Fruit fly (Drosophila melanogaster) whole organism, embryonic: Measurements from ENCODE around the gene PsGEF.

ENCODE experiments used
- Antp ChIP-seq: fragments of 200-800 bp; sonication (Bioruptor generic); optimal IDR thresholded peaks from 3 replicates; lab custom pipeline; 2016; ENCODE audit warnings: missing biosample characterization, missing genetic modification characterization
- Atf3 ChIP-seq: fragments of 200-800 bp; sonication (Bioruptor generic); optimal IDR thresholded peaks from 3 replicates; lab custom pipeline; 2016; ENCODE audit warnings: missing biosample characterization, missing genetic modification characterization
- B-H2 ChIP-seq: fragments of 200-800 bp; sonication (Bioruptor generic); optimal IDR thresholded peaks from 2 replicates; lab custom pipeline; 2018; ENCODE audit warnings: missing biosample characterization, mild to moderate bottlenecking, missing genetic modification characterization
- CG10959 ChIP-seq: fragments of 200-800 bp; sonication (Bioruptor generic); IDR thresholded peaks from 2 replicates; pipeline ENCODE4 v1.3.6; 2022; ENCODE audit warnings: missing biosample characterization, missing genetic modification characterization
- CG11093 ChIP-seq: fragments of 200-800 bp; sonication (Bioruptor generic); IDR thresholded peaks from 3 replicates; pipeline ENCODE4 v1.3.6; 2022; ENCODE audit warnings: missing biosample characterization, missing genetic modification characterization
- CG12219 ChIP-seq: fragments of 200-800 bp; sonication (Bioruptor generic); optimal IDR thresholded peaks from 3 replicates; lab custom pipeline; 2018; ENCODE audit warnings: missing biosample characterization, mild to moderate bottlenecking, missing genetic modification characterization
- CG12236 ChIP-seq: fragments of 200-800 bp; sonication (Bioruptor generic); optimal IDR thresholded peaks from 2 replicates; lab custom pipeline; 2016; ENCODE audit warnings: missing biosample characterization, missing genetic modification characterization
- CG12659 ChIP-seq: fragments of 200-800 bp; sonication (Bioruptor generic); optimal IDR thresholded peaks from 3 replicates; lab custom pipeline; 2017; ENCODE audit warnings: mild to moderate bottlenecking, missing biosample characterization, missing genetic modification reagents, missing genetic modification characterization
- CG14050 ChIP-seq: fragments of 200-800 bp; sonication (Bioruptor generic); IDR thresholded peaks from 3 replicates; pipeline ENCODE4 v1.3.6; 2022; ENCODE audit warnings: missing biosample characterization, missing genetic modification characterization
- CG15073 ChIP-seq: fragments of 200-800 bp; sonication (Bioruptor generic); optimal IDR thresholded peaks from 2 replicates; lab custom pipeline; 2016; ENCODE audit warnings: missing biosample characterization, missing genetic modification characterization
- CG15601 ChIP-seq: fragments of 200-800 bp; sonication (Bioruptor generic); optimal IDR thresholded peaks from 3 replicates; lab custom pipeline; 2019; ENCODE audit warnings: missing biosample characterization, mild to moderate bottlenecking, missing genetic modification characterization, moderate library complexity
- CG16815 ChIP-seq: fragments of 200-800 bp; sonication (Bioruptor generic); optimal IDR thresholded peaks from 3 replicates; lab custom pipeline; 2017; ENCODE audit warnings: missing biosample characterization, mild to moderate bottlenecking, missing genetic modification characterization
- CG18599 ChIP-seq: fragments of 200-800 bp; sonication (Bioruptor generic); optimal IDR thresholded peaks from 3 replicates; lab custom pipeline; 2017; ENCODE audit warnings: missing biosample characterization, missing genetic modification characterization, mild to moderate bottlenecking, moderate library complexity, missing genetic modification reagents
- CG31441 ChIP-seq: fragments of 200-800 bp; sonication (Bioruptor generic); IDR thresholded peaks from 2 replicates; pipeline ENCODE4 v1.3.6; 2022; ENCODE audit warnings: missing biosample characterization, missing genetic modification characterization
- CG42726 ChIP-seq: fragments of 200-800 bp; sonication (Bioruptor generic); IDR thresholded peaks from 2 replicates; pipeline ENCODE4 v1.3.6; 2022; ENCODE audit warnings: missing biosample characterization, missing genetic modification characterization; ENCODE audit not compliant: partially characterized antibody
- CG4328 ChIP-seq: fragments of 200-800 bp; sonication (Bioruptor generic); optimal IDR thresholded peaks from 3 replicates; lab custom pipeline; 2017; ENCODE audit warnings: missing biosample characterization, missing genetic modification reagents, missing genetic modification characterization
- CG4820 ChIP-seq: fragments of 200-800 bp; sonication (Bioruptor generic); optimal IDR thresholded peaks from 3 replicates; lab custom pipeline; 2016; ENCODE audit warnings: missing biosample characterization, missing genetic modification characterization
- CG7963 ChIP-seq: fragments of 200-800 bp; sonication (Bioruptor generic); IDR thresholded peaks from 3 replicates; pipeline ENCODE4 v1.3.6; 2022; ENCODE audit warnings: missing biosample characterization, missing genetic modification characterization; ENCODE audit not compliant: partially characterized antibody
- CG8089 ChIP-seq: fragments of 200-800 bp; sonication (Bioruptor generic); optimal IDR thresholded peaks from 3 replicates; lab custom pipeline; 2016; ENCODE audit warnings: missing biosample characterization, missing genetic modification characterization
- Camta ChIP-seq: fragments of 200-800 bp; sonication (Bioruptor generic); optimal IDR thresholded peaks from 2 replicates; lab custom pipeline; 2016; ENCODE audit warnings: missing biosample characterization, missing genetic modification characterization
- Dfd ChIP-seq, 2 experiments: fragments of >200 bp; optimal IDR thresholded peaks; 2 replicates each; lab custom pipeline; 2017; ENCODE audit warnings: missing biosample characterization in 2 of 2, missing genetic modification characterization in 2 of 2
- Dp ChIP-seq: fragments of 200-800 bp; sonication (Bioruptor generic); optimal IDR thresholded peaks from 2 replicates; lab custom pipeline; 2018; ENCODE audit warnings: missing biosample characterization, mild to moderate bottlenecking, missing genetic modification characterization, moderate library complexity
- Elba2 ChIP-seq: fragments of 200-800 bp; sonication (Bioruptor generic); optimal IDR thresholded peaks from 3 replicates; lab custom pipeline; 2016; ENCODE audit warnings: missing biosample characterization, missing genetic modification characterization
- Ets65A ChIP-seq: fragments of 200-800 bp; sonication (Bioruptor generic); peaks from one replicate; lab custom pipeline; 2016; ENCODE audit warnings: missing biosample characterization, missing genetic modification characterization
- Fer1 ChIP-seq: fragments of 200-800 bp; sonication (Bioruptor generic); optimal IDR thresholded peaks from 2 replicates; lab custom pipeline; 2017; ENCODE audit warnings: missing biosample characterization, mild to moderate bottlenecking, missing genetic modification characterization
- GATAe ChIP-seq: fragments of 200-800 bp; sonication (Bioruptor generic); conservative IDR thresholded peaks from 2 replicates; pipeline ENCODE4 v1.3.6; 2022; ENCODE audit warnings: missing biosample characterization, missing genetic modification characterization
- HHEX ChIP-seq: fragments of 200-800 bp; sonication (Bioruptor generic); optimal IDR thresholded peaks from 3 replicates; lab custom pipeline; 2017; ENCODE audit warnings: missing biosample characterization, mild to moderate bottlenecking, missing genetic modification characterization, missing genetic modification reagents
- Hr39 ChIP-seq: fragments of >200 bp; optimal IDR thresholded peaks from 2 replicates; lab custom pipeline; 2017
- Oaz ChIP-seq: fragments of 200-800 bp; sonication (Bioruptor generic); IDR thresholded peaks from 2 replicates; pipeline ENCODE4 v1.3.6; 2022; ENCODE audit warnings: missing biosample characterization, missing genetic modification characterization
- Ptx1 ChIP-seq: fragments of 200-800 bp; sonication (Bioruptor generic); IDR thresholded peaks from 2 replicates; pipeline ENCODE4 v1.3.6; 2022; ENCODE audit warnings: missing biosample characterization, missing genetic modification characterization
- Ssrp ChIP-seq: fragments of 200-800 bp; sonication (Bioruptor generic); optimal IDR thresholded peaks from 2 replicates; lab custom pipeline; 2018; ENCODE audit warnings: missing biosample characterization, mild to moderate bottlenecking, missing genetic modification characterization, moderate library complexity
- aop ChIP-seq: fragments of 200-800 bp; sonication (Bioruptor generic); IDR thresholded peaks from 2 replicates; pipeline ENCODE4 v1.3.6; 2022; ENCODE audit warnings: missing biosample characterization, missing genetic modification characterization
- ara ChIP-seq: fragments of 200-800 bp; sonication (Bioruptor generic); IDR thresholded peaks from 2 replicates; pipeline ENCODE4 v1.3.6; 2022; ENCODE audit warnings: missing biosample characterization, missing genetic modification characterization
- cg ChIP-seq: fragments of 200-800 bp; sonication (Bioruptor generic); optimal IDR thresholded peaks from 3 replicates; lab custom pipeline; 2019; ENCODE audit warnings: missing biosample characterization, mild to moderate bottlenecking, missing genetic modification characterization, moderate library complexity
- dpn ChIP-seq, 2 experiments: fragments of 200-800 bp; sonication (Bioruptor generic); optimal IDR thresholded peaks; 3 replicates each; lab custom pipeline; 2016; ENCODE audit warnings: missing biosample characterization in 2 of 2, missing genetic modification characterization in 2 of 2
- esg ChIP-seq: fragments of 200-800 bp; sonication (Bioruptor generic); conservative IDR thresholded peaks from 2 replicates; pipeline ENCODE4 v1.3.6; 2022; ENCODE audit warnings: missing biosample characterization, missing genetic modification characterization
- ewg ChIP-seq: fragments of 200-800 bp; sonication (Bioruptor generic); optimal IDR thresholded peaks from 3 replicates; lab custom pipeline; 2017; ENCODE audit warnings: mild to moderate bottlenecking, missing biosample characterization, missing genetic modification reagents, missing genetic modification characterization
- exex ChIP-seq: fragments of 200-800 bp; sonication (Bioruptor generic); optimal IDR thresholded peaks from 4 replicates; lab custom pipeline; 2018; ENCODE audit warnings: missing biosample characterization, mild to moderate bottlenecking, missing genetic modification characterization, moderate library complexity
- ftz-f1 ChIP-seq: fragments of 200-800 bp; sonication (Bioruptor generic); optimal IDR thresholded peaks from 2 replicates; lab custom pipeline; 2016; ENCODE audit warnings: missing biosample characterization, missing genetic modification characterization
- gce ChIP-seq: fragments of 200-800 bp; sonication (Bioruptor generic); IDR thresholded peaks from 3 replicates; pipeline ENCODE4 v1.3.6; 2022; ENCODE audit warnings: missing biosample characterization, missing genetic modification characterization
- grau ChIP-seq: fragments of 200-800 bp; optimal IDR thresholded peaks from 3 replicates; lab custom pipeline; 2019; ENCODE audit warnings: missing biosample characterization, mild to moderate bottlenecking, missing genetic modification characterization, moderate library complexity
- ham ChIP-seq: fragments of 200-800 bp; sonication (Bioruptor generic); IDR thresholded peaks from 2 replicates; pipeline ENCODE4 v1.3.6; 2022; ENCODE audit warnings: missing biosample characterization, missing genetic modification characterization
- hth ChIP-seq: fragments of >200 bp; optimal IDR thresholded peaks from 2 replicates; lab custom pipeline; 2017; ENCODE audit warnings: inconsistent platforms
- luna ChIP-seq: fragments of 200-800 bp; sonication (Bioruptor generic); optimal IDR thresholded peaks from 2 replicates; lab custom pipeline; 2016; ENCODE audit warnings: missing biosample characterization, missing genetic modification characterization
- maf-S ChIP-seq: fragments of 200-800 bp; sonication (Bioruptor generic); optimal IDR thresholded peaks from 2 replicates; lab custom pipeline; 2016; ENCODE audit warnings: missing biosample characterization, missing genetic modification characterization
- mld ChIP-seq: fragments of 200-800 bp; sonication (Bioruptor generic); IDR thresholded peaks from 3 replicates; pipeline ENCODE4 v1.3.6; 2022; ENCODE audit warnings: missing biosample characterization, missing genetic modification characterization; ENCODE audit not compliant: partially characterized antibody
- nmo ChIP-seq: fragments of 200-800 bp; sonication (Bioruptor generic); optimal IDR thresholded peaks from 2 replicates; lab custom pipeline; 2018; ENCODE audit warnings: missing biosample characterization, mild to moderate bottlenecking, missing genetic modification characterization, moderate library complexity
- pho ChIP-seq: fragments of 200-800 bp; sonication (Bioruptor generic); optimal IDR thresholded peaks from 2 replicates; lab custom pipeline; 2016; ENCODE audit warnings: missing biosample characterization, missing genetic modification characterization
- scrt ChIP-seq: fragments of 200-800 bp; sonication (Bioruptor generic); optimal IDR thresholded peaks from 2 replicates; lab custom pipeline; 2018; ENCODE audit warnings: missing biosample characterization, mild to moderate bottlenecking, missing genetic modification characterization, moderate library complexity
- sima ChIP-seq: fragments of 200-800 bp; sonication (Bioruptor generic); optimal IDR thresholded peaks from 2 replicates; lab custom pipeline; 2016; ENCODE audit warnings: missing biosample characterization, missing genetic modification characterization
- tap ChIP-seq: fragments of 200-800 bp; optimal IDR thresholded peaks from 3 replicates; lab custom pipeline; 2019; ENCODE audit warnings: missing biosample characterization, mild to moderate bottlenecking, missing genetic modification characterization, moderate library complexity
- tio ChIP-seq: fragments of 200-800 bp; sonication (Bioruptor generic); optimal IDR thresholded peaks from 2 replicates; lab custom pipeline; 2017; ENCODE audit warnings: missing biosample characterization, missing genetic modification characterization, inconsistent platforms

PsGEF gene

dm6 chrX:2318369-2318768 is 69.1 kb downstream of the PsGEF start (continued):
- TF ChIP-seq exex (tag; lab: Kevin White, UChicago) (no peak), dpn (GFP tag; optimal IDR thresholded peaks at IDR 0.05; lab: Kevin White, UChicago) (peak in 1 of 2 experiments; percentile 55), HHEX (GFP tag; lab: Kevin White, UChicago) (no peak), CG12659 (GFP tag; lab: Kevin White, UChicago) (peak; percentile 5), sima (GFP tag; lab: Kevin White, UChicago) (no peak), maf-S (GFP tag; lab: Kevin White, UChicago) (no peak), pho (no peak), Oaz (0 out of 2 replicates have a peak, but pooled peaks have one; percentile 32), CG15073 (no peak), cg (GFP tag; lab: Kevin White, UChicago) (no peak), ham (GFP tag; lab: Robert Waterston, UW) (no peak), CG31441 (peak; percentile 73), esg (no peak), B-H2 (GFP tag; lab: Kevin White, UChicago) (no peak), CG16815 (GFP tag; lab: Kevin White, UChicago) (peak; percentile 51), GATAe (no peak), nmo (GFP tag; lab: Kevin White, UChicago) (no peak), CG4820 (GFP tag; lab: Kevin White, UChicago) (peak; percentile 40), Camta (peak; percentile 56), Atf3 (no peak), Dfd (GFP tag; optimal IDR thresholded peaks at IDR 0.05; lab: Kevin White, UChicago) (no peak), CG7963 (GFP tag; lab: Robert Waterston, UW) (no peak), CG10959 (peak; percentile 71), aop (GFP tag; lab: Robert Waterston, UW) (no peak), CG15601 (tag; lab: Kevin White, UChicago) (peak; percentile 43), scrt (no peak), CG14050 (GFP tag; lab: Robert Waterston, UW) (peak; percentile 81), ewg (GFP tag; lab: Kevin White, UChicago) (peak; percentile 37), Elba2 (GFP tag; lab: Kevin White, UChicago) (no peak), Ptx1 (GFP tag; lab: Robert Waterston, UW) (peak; percentile 82), CG42726 (GFP tag; lab: Robert Waterston, UW) (no peak), CG18599 (peak; percentile 25), Fer1 (GFP tag; lab: Kevin White, UChicago) (no peak), Antp (GFP tag; lab: Kevin White, UChicago) (peak; percentile 82), hth (no peak), tap (peak; percentile 25), mld (GFP tag; lab: Robert Waterston, UW) (no peak), ftz-f1 (GFP tag; lab: Kevin White, UChicago) (no peak), Dp (GFP tag; lab: Kevin White, UChicago) (no peak), CG12219 (peak; percentile 40), CG8089 (GFP tag; lab: Kevin White, UChicago) (no peak), gce (peak; percentile 75; the same call in 2 of the 3 replicates), Hr39 (no peak), CG11093 (GFP tag; lab: Robert Waterston, UW) (peak; percentile 62; the same call in 1 of the 3 replicates), tio (GFP tag; lab: Kevin White, UChicago) (no peak), luna (no peak), ara (GFP tag; lab: Robert Waterston, UW) (peak; percentile 87), grau (peak; percentile 39), CG4328 (GFP tag; lab: Kevin White, UChicago) (no peak), CG12236 (no peak), Ssrp (tag; lab: Kevin White, UChicago) (peak; percentile 35), Ets65A (GFP tag; lab: Kevin White, UChicago) (no peak)
